Fruit fly (Drosophila melanogaster): ENCODE measurements around the gene Cyp4e3.

DNA sequence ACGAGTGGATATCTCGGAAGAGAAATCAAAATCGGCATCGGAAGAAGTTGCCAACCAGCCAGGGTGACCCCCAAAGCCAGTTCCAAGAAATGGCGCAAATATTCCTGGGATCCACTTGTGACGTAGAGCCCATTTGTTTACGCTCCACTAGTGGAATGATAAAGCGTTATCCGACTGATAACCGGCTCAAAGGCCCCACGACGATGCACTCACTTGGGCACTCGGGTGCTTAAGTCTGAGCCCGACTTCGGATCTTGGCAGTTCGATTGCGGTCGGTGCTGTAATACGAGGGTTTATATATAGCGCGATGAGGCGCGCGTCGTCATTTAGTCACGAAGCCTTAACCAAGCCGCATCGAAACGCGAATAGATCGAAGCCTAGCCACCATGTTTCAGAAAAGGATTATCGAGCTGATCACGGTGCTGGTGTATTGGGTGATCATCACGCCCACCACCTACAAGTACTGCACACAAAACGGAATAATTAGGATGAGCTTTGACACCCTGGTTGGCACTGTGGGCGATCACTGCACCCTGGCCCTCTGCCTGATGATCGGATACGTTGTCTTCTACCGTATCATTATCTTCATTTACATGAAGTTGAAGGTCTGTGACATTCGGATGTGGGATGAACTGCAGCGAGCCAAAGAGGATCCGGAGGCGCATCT lies 20.1 kb downstream of the Cyp4e3 start, which contains the start of gene CG13116:
- no peak for TF ChIP-seq D1 (tag; optimal IDR thresholded peaks at IDR 0.05)
- TF ChIP-seq CG34367 (tag; optimal IDR thresholded peaks at IDR 0.05) = no peak
- no peak for TF ChIP-seq CG13204 (GFP tag; optimal IDR thresholded peaks at IDR 0.05)
- TF ChIP-seq CG12605 (GFP tag; IDR thresholded peaks at IDR 0.05) = no peak
- TF ChIP-seq Pif1B (GFP tag; optimal IDR thresholded peaks at IDR 0.05) = no peak
- no peak for TF ChIP-seq CG4496 (GFP tag; IDR thresholded peaks at IDR 0.05)
- TF ChIP-seq Ets98B (GFP tag; IDR thresholded peaks at IDR 0.05) = no peak
- TF ChIP-seq CG15710 (tag; optimal IDR thresholded peaks at IDR 0.05) = no peak
- no peak for TF ChIP-seq CG8159 (tag; optimal IDR thresholded peaks at IDR 0.05)
- no peak for TF ChIP-seq Snoo (tag; optimal IDR thresholded peaks at IDR 0.05)
- TF ChIP-seq Pif1A (GFP tag; optimal IDR thresholded peaks at IDR 0.05) = no peak

Measured in whole organism, pupa.